Worm (Caenorhabditis elegans) whole organism, young adult: Measurements from ENCODE around the gene T03D8.6.

ENCODE experiments used
- B0035.1 ChIP-seq: sonication (generic microtip); optimal IDR thresholded peaks from 2 replicates; lab custom pipeline; 2016; ENCODE audit warnings: missing genetic modification characterization, mild to moderate bottlenecking, missing compliant biosample characterization, missing genotype, missing genetic modification reagents
- B0336.3 ChIP-seq: fragments of 200-800 bp; sonication (Bioruptor generic); IDR thresholded peaks from 2 replicates; pipeline ENCODE4 v1.3.6; 2022; ENCODE audit warnings: missing genetic modification characterization, missing compliant biosample characterization
- C06A6.2 ChIP-seq: fragments of 200-800 bp; sonication (Bioruptor generic); conservative IDR thresholded peaks from 2 replicates; pipeline ENCODE4 v1.3.6; 2022; ENCODE audit warnings: missing genetic modification characterization, missing compliant biosample characterization
- F10E7.11 ChIP-seq: sonication (generic microtip); optimal IDR thresholded peaks from 2 replicates; lab custom pipeline; 2017; ENCODE audit warnings: mild to moderate bottlenecking, missing genetic modification characterization, moderate library complexity, missing compliant biosample characterization
- F33H1.4 ChIP-seq: fragments of 200-800 bp; sonication (Bioruptor generic); IDR thresholded peaks from 2 replicates; pipeline ENCODE4 v1.3.6; 2022; ENCODE audit warnings: missing genetic modification reagents, missing genetic modification characterization, missing compliant biosample characterization
- F39B2.1 ChIP-seq: fragments of 200-800 bp; sonication (Bioruptor generic); IDR thresholded peaks from 2 replicates; pipeline ENCODE4 v1.3.6; 2022; ENCODE audit warnings: missing genetic modification reagents, missing genetic modification characterization, missing compliant biosample characterization
- F52B5.7 ChIP-seq: sonication (generic microtip); optimal IDR thresholded peaks from 2 replicates; lab custom pipeline; 2016; ENCODE audit warnings: mild to moderate bottlenecking, missing genetic modification characterization, missing compliant biosample characterization
- F55B11.4 ChIP-seq: sonication (generic microtip); optimal IDR thresholded peaks from 2 replicates; lab custom pipeline; 2016; ENCODE audit warnings: missing compliant biosample characterization, missing genetic modification characterization, borderline replicate concordance; ENCODE audit not compliant: insufficient read depth
- K11D2.4 ChIP-seq: fragments of 200-800 bp; sonication (Bioruptor generic); IDR thresholded peaks from 2 replicates; pipeline ENCODE4 v1.3.6; 2022; ENCODE audit warnings: missing genetic modification reagents, missing genetic modification characterization, missing compliant biosample characterization
- K12H6.12 ChIP-seq: fragments of 200-800 bp; sonication (Bioruptor generic); optimal IDR thresholded peaks from 2 replicates; lab custom pipeline; 2018; ENCODE audit warnings: mild to moderate bottlenecking, missing genetic modification characterization, missing compliant biosample characterization
- Y53F4B.3 ChIP-seq: fragments of 200-800 bp; sonication (Bioruptor generic); IDR thresholded peaks from 2 replicates; pipeline ENCODE4 v1.3.6; 2022; ENCODE audit warnings: missing genetic modification reagents, missing genetic modification characterization, missing compliant biosample characterization
- Y56A3A.18 ChIP-seq: fragments of 200-800 bp; sonication (Bioruptor generic); IDR thresholded peaks from 2 replicates; pipeline ENCODE4 v1.3.6; 2022; ENCODE audit warnings: missing genetic modification reagents, missing genetic modification characterization, missing compliant biosample characterization
- Y79H2A.3 ChIP-seq: fragments of 200-800 bp; sonication (Bioruptor generic); conservative IDR thresholded peaks from 2 replicates; pipeline ENCODE4 v1.3.6; 2022; ENCODE audit warnings: missing genetic modification reagents, missing genetic modification characterization, missing compliant biosample characterization
- aptf-2 ChIP-seq: fragments of 200-800 bp; sonication (Bioruptor generic); conservative IDR thresholded peaks from 2 replicates; pipeline ENCODE4 v1.3.6; 2022; ENCODE audit warnings: missing genetic modification reagents, missing genetic modification characterization, missing compliant biosample characterization
- bed-1 ChIP-seq: fragments of 200-800 bp; sonication (Bioruptor generic); IDR thresholded peaks from 2 replicates; pipeline ENCODE4 v1.3.6; 2022; ENCODE audit warnings: missing genetic modification reagents, missing genetic modification characterization, missing compliant biosample characterization
- bed-2 ChIP-seq: fragments of 200-800 bp; sonication (Bioruptor generic); IDR thresholded peaks from 2 replicates; pipeline ENCODE4 v1.3.6; 2022; ENCODE audit warnings: missing genetic modification reagents, missing genetic modification characterization, missing compliant biosample characterization
- cebp-1 ChIP-seq, 2 experiments: fragments of 200-800 bp in 1 of 2; sonication (Bioruptor generic) in 1 of 2; sonication (generic microtip) in 1 of 2; IDR thresholded peaks in 1 of 2; optimal IDR thresholded peaks in 1 of 2; 2 replicates each; pipeline versions ENCODE4 v1.3.6 to Lab custom; 2017 to 2022; ENCODE audit warnings: missing compliant biosample characterization in 2 of 2, missing genetic modification characterization in 2 of 2, mild to moderate bottlenecking in 1 of 2, missing genetic modification reagents in 1 of 2, moderate library complexity in 1 of 2
- ceh-58 ChIP-seq: fragments of 200-800 bp; sonication (Bioruptor generic); IDR thresholded peaks from 2 replicates; pipeline ENCODE4 v1.3.6; 2022; ENCODE audit warnings: missing genetic modification characterization, missing compliant biosample characterization
- die-1 ChIP-seq: sonication (generic microtip); optimal IDR thresholded peaks from 2 replicates; lab custom pipeline; 2016; ENCODE audit warnings: missing genotype, mild to moderate bottlenecking, missing genetic modification characterization, missing compliant biosample characterization
- dox-1 ChIP-seq: fragments of 200-800 bp; sonication (Bioruptor generic); IDR thresholded peaks from 2 replicates; pipeline ENCODE4 v1.3.6; 2022; ENCODE audit warnings: missing genetic modification reagents, missing genetic modification characterization, missing compliant biosample characterization
- dpl-1 ChIP-seq: fragments of 150-350 bp; optimal IDR thresholded peaks from 2 replicates; lab custom pipeline; 2014; ENCODE audit warnings: missing biosample characterization, missing genetic modification reagents, missing genetic modification characterization
- ekl-4 ChIP-seq: fragments of 200-800 bp; sonication (Bioruptor generic); IDR thresholded peaks from 2 replicates; pipeline ENCODE4 v1.3.6; 2022; ENCODE audit warnings: missing genetic modification reagents, missing genetic modification characterization, missing compliant biosample characterization
- gei-17 ChIP-seq: fragments of 200-800 bp; sonication (Bioruptor generic); optimal IDR thresholded peaks from 2 replicates; lab custom pipeline; 2018; ENCODE audit warnings: mild to moderate bottlenecking, missing genetic modification characterization, missing compliant biosample characterization
- hlh-12 ChIP-seq: sonication (generic microtip); optimal IDR thresholded peaks from 2 replicates; lab custom pipeline; 2016; ENCODE audit warnings: missing genetic modification characterization, missing compliant biosample characterization
- hlh-26 ChIP-seq: fragments of 200-800 bp; sonication (Bioruptor generic); conservative IDR thresholded peaks from 2 replicates; pipeline ENCODE4 v1.3.6; 2022; ENCODE audit warnings: missing genetic modification reagents, missing genetic modification characterization, missing compliant biosample characterization
- lin-35 ChIP-seq, 3 experiments: fragments of 150-350 bp in 2 of 3; sonication (generic microtip) in 1 of 3; optimal IDR thresholded peaks; 2 replicates each; lab custom pipeline; 2014 to 2018; ENCODE audit warnings: missing biosample characterization in 3 of 3, missing genetic modification characterization in 3 of 3, missing genetic modification reagents in 3 of 3
- lsl-1 ChIP-seq: fragments of 200-800 bp; sonication (Bioruptor generic); optimal IDR thresholded peaks from 2 replicates; lab custom pipeline; 2018; ENCODE audit warnings: mild to moderate bottlenecking, missing genetic modification characterization, moderate library complexity, missing compliant biosample characterization
- madf-3 ChIP-seq: fragments of 200-800 bp; sonication (Bioruptor generic); IDR thresholded peaks from 2 replicates; pipeline ENCODE4 v1.3.6; 2022; ENCODE audit warnings: missing genetic modification reagents, missing genetic modification characterization, missing compliant biosample characterization
- madf-6 ChIP-seq: fragments of 200-800 bp; sonication (Bioruptor generic); IDR thresholded peaks from 2 replicates; pipeline ENCODE4 v1.3.6; 2022; ENCODE audit warnings: missing genetic modification reagents, missing genetic modification characterization, missing compliant biosample characterization
- madf-8 ChIP-seq: fragments of 200-800 bp; sonication (Bioruptor generic); conservative IDR thresholded peaks from 2 replicates; pipeline ENCODE4 v1.3.6; 2022; ENCODE audit warnings: missing genetic modification reagents, missing genetic modification characterization, missing compliant biosample characterization
- mcd-1 ChIP-seq: fragments of 200-800 bp; sonication (Bioruptor generic); IDR thresholded peaks from 2 replicates; pipeline ENCODE4 v1.3.6; 2022; ENCODE audit warnings: missing genetic modification reagents, missing genetic modification characterization, missing compliant biosample characterization
- mel-28 ChIP-seq: sonication (generic microtip); optimal IDR thresholded peaks from 2 replicates; lab custom pipeline; 2016; ENCODE audit warnings: borderline replicate concordance, mild to moderate bottlenecking, missing genetic modification characterization, missing compliant biosample characterization
- mes-4 ChIP-seq: sonication (generic microtip); optimal IDR thresholded peaks from 2 replicates; lab custom pipeline; 2016; ENCODE audit warnings: missing genotype, missing genetic modification characterization, missing compliant biosample characterization
- mxl-1 ChIP-seq: sonication (generic microtip); optimal IDR thresholded peaks from 2 replicates; lab custom pipeline; 2016; ENCODE audit warnings: missing genetic modification characterization, missing compliant biosample characterization
- nfya-1 ChIP-seq: sonication (generic microtip); optimal IDR thresholded peaks from 2 replicates; lab custom pipeline; 2017; ENCODE audit warnings: antibody characterized with exemption, missing compliant biosample characterization, missing genetic modification characterization, borderline replicate concordance; ENCODE audit not compliant: insufficient read depth
- nhr-179 ChIP-seq: sonication (generic microtip); optimal IDR thresholded peaks from 2 replicates; lab custom pipeline; 2016; ENCODE audit warnings: mild to moderate bottlenecking, missing genetic modification characterization, missing compliant biosample characterization
- nhr-80 ChIP-seq: sonication (generic microtip); optimal IDR thresholded peaks from 2 replicates; lab custom pipeline; 2016; ENCODE audit warnings: missing genetic modification characterization, missing compliant biosample characterization
- nhr-90 ChIP-seq: sonication (generic microtip); optimal IDR thresholded peaks from 2 replicates; lab custom pipeline; 2016; ENCODE audit warnings: missing genotype, mild to moderate bottlenecking, missing genetic modification characterization, missing compliant biosample characterization
- pbrm-1 ChIP-seq: fragments of 200-800 bp; sonication (Bioruptor generic); IDR thresholded peaks from 2 replicates; pipeline ENCODE4 v1.3.6; 2022; ENCODE audit warnings: missing genetic modification reagents, missing genetic modification characterization, missing compliant biosample characterization
- rec-8 ChIP-seq, 2 experiments: sonication (generic microtip); optimal IDR thresholded peaks; 2 replicates each; lab custom pipeline; 2016; ENCODE audit warnings: mild to moderate bottlenecking in 2 of 2, missing genetic modification characterization in 2 of 2, missing genetic modification reagents in 2 of 2, missing genotype in 2 of 2, missing biosample characterization in 1 of 2, missing compliant biosample characterization in 1 of 2, moderate library complexity in 1 of 2
- rpc-1 ChIP-seq, 2 experiments: fragments of 150-350 bp in 1 of 2; sonication (generic microtip) in 1 of 2; optimal IDR thresholded peaks; 2 replicates each; lab custom pipeline; 2014 to 2018; ENCODE audit warnings: missing biosample characterization in 1 of 2, missing genetic modification characterization in 1 of 2, missing genetic modification reagents in 1 of 2, missing genotype in 1 of 2
- sdz-38 ChIP-seq: sonication (generic microtip); optimal IDR thresholded peaks from 2 replicates; lab custom pipeline; 2016; ENCODE audit warnings: missing genotype, missing genetic modification characterization, missing compliant biosample characterization
- tbp1 ChIP-seq: fragments of 200-800 bp; sonication (Bioruptor generic); optimal IDR thresholded peaks from 2 replicates; lab custom pipeline; 2018; ENCODE audit warnings: mild to moderate bottlenecking, missing genetic modification characterization, missing compliant biosample characterization
- ztf-18 ChIP-seq: sonication (generic microtip); optimal IDR thresholded peaks from 2 replicates; lab custom pipeline; 2016; ENCODE audit warnings: missing genotype, mild to moderate bottlenecking, missing genetic modification characterization, missing compliant biosample characterization
- ztf-22 ChIP-seq: fragments of 200-800 bp; sonication (Bioruptor generic); optimal IDR thresholded peaks from 2 replicates; lab custom pipeline; 2018; ENCODE audit warnings: mild to moderate bottlenecking, missing genetic modification characterization, moderate library complexity, missing compliant biosample characterization
- ztf-26 ChIP-seq: sonication (generic microtip); optimal IDR thresholded peaks from 2 replicates; lab custom pipeline; 2017; ENCODE audit warnings: missing genetic modification characterization, missing compliant biosample characterization

The T03D8.6 gene

DNA sequence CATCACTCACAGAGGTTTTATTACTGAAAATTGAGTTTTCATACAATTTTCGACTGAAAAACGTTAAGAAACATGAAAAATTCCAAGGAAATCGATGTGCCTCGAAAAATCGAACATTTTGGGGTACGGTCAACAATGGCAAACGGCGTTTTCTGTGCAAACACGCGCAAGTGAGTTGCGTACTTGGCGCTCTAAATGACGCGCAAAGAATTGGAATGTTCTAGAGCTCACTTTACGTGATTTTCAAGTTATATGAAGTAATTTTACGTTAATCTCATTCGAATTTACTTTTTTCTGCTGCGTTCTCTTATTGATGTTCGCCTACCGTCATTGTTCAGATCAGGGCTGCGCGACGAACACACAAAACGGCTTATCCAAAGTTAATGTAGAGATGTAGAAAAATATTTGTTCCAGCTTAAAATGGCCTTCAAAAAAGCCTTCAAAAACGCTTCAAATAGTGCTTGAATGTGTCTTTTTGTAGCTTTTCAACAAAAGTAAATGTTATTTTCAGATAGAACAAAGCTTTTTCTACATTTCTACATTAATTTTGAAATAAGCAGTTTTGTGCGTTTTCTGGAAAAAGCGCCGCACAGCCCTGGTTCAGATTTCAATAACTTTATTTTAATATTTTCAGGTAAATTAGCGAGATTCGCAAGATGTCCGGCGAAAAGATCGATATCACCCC lies 25.5 kb upstream of the T03D8.6 start, which contains the start of the genes F31D4.2 and fkb-6 (continued):
- TF ChIP-seq mxl-1 (tag; lab: Kevin White, UChicago) = no peak
- TF ChIP-seq pbrm-1 (GFP tag; lab: Robert Waterston, UW) = peak; percentile 66; the same call in 1 of the 2 replicates
- TF ChIP-seq ekl-4 (GFP tag; lab: Robert Waterston, UW) = peak; percentile 53; the same call in 1 of the 2 replicates
- TF ChIP-seq nhr-80 (tag; lab: Kevin White, UChicago) = no peak
- no peak for TF ChIP-seq rec-8 (tag; optimal IDR thresholded peaks at IDR 0.05; lab: Kevin White, UChicago)
- peak; percentile 35 for TF ChIP-seq K12H6.12 (tag; lab: Kevin White, UChicago)
- no peak for TF ChIP-seq bed-2 (GFP tag; lab: Robert Waterston, UW)
- peak; percentile 66 for TF ChIP-seq dox-1 (GFP tag; lab: Robert Waterston, UW)
- TF ChIP-seq hlh-12 = no peak
- TF ChIP-seq mcd-1 (GFP tag; lab: Robert Waterston, UW) = peak; percentile 70
- no peak for TF ChIP-seq Y53F4B.3 (GFP tag; lab: Robert Waterston, UW)
- no peak for TF ChIP-seq nfya-1 (tag; lab: Kevin White, UChicago)
- no peak for TF ChIP-seq Y56A3A.18 (GFP tag; lab: Robert Waterston, UW)
- no peak for TF ChIP-seq ztf-18 (tag; lab: Kevin White, UChicago)
- TF ChIP-seq mel-28 = no peak
- TF ChIP-seq ztf-22 = no peak
- TF ChIP-seq C06A6.2 (GFP tag; lab: Robert Waterston, UW) = no peak
- peak; percentile 58 for TF ChIP-seq tbp1 (GFP tag; lab: Kevin White, UChicago)
- TF ChIP-seq lin-35 (GFP tag; optimal IDR thresholded peaks at IDR 0.05; lab: Kevin White, UChicago) = peak in 1 of 3 experiments; percentile 64
- TF ChIP-seq madf-3 = 0 out of 2 replicates have a peak, but pooled peaks have one; percentile 25
- TF ChIP-seq B0336.3 (GFP tag; lab: Robert Waterston, UW) = 0 out of 2 replicates have a peak, but pooled peaks have one; percentile 23
- no peak for TF ChIP-seq nhr-90 (tag; lab: Kevin White, UChicago)
- TF ChIP-seq aptf-2 (GFP tag; lab: Robert Waterston, UW) = no peak
- no peak for TF ChIP-seq F39B2.1 (GFP tag; lab: Robert Waterston, UW)
- TF ChIP-seq K11D2.4 (GFP tag; lab: Robert Waterston, UW) = peak; percentile 62
- no peak for TF ChIP-seq sdz-38 (tag; lab: Kevin White, UChicago)
- TF ChIP-seq F55B11.4 (tag; lab: Kevin White, UChicago) = no peak
- TF ChIP-seq ceh-58 (GFP tag; lab: Robert Waterston, UW) = no peak
- peak; percentile 14; the same call in 1 of the 2 replicates for TF ChIP-seq madf-8 (GFP tag; lab: Robert Waterston, UW)
- TF ChIP-seq B0035.1 (tag; lab: Kevin White, UChicago) = no peak
- 0 out of 2 replicates have a peak, but pooled peaks have one; percentile 7 for TF ChIP-seq F33H1.4 (GFP tag; lab: Robert Waterston, UW)
- TF ChIP-seq lsl-1 (GFP tag; lab: Kevin White, UChicago) = peak; percentile 88
- no peak for TF ChIP-seq ztf-26 (tag; lab: Kevin White, UChicago)
- peak; percentile 30 for TF ChIP-seq rpc-1 (optimal IDR thresholded peaks at IDR 0.05; lab: Kevin White, UChicago)
- TF ChIP-seq rpc-1 (tag; optimal IDR thresholded peaks at IDR 0.05; lab: Kevin White, UChicago) = no peak
- no peak for TF ChIP-seq bed-1 (GFP tag; lab: Robert Waterston, UW)
- no peak for TF ChIP-seq dpl-1 (GFP tag; lab: Kevin White, UChicago)
- TF ChIP-seq gei-17 (GFP tag; lab: Kevin White, UChicago) = no peak
- TF ChIP-seq mes-4 (tag; lab: Kevin White, UChicago) = no peak
- TF ChIP-seq F10E7.11 (tag; lab: Kevin White, UChicago) = no peak
- TF ChIP-seq hlh-26 = no peak
- TF ChIP-seq F52B5.7 (tag; lab: Kevin White, UChicago) = no peak
- no peak for TF ChIP-seq die-1
- TF ChIP-seq nhr-179 (tag; lab: Kevin White, UChicago) = no peak
- TF ChIP-seq madf-6 (GFP tag; lab: Robert Waterston, UW) = peak; percentile 72
- no peak for TF ChIP-seq cebp-1 (GFP tag; IDR thresholded peaks at IDR 0.05; lab: Robert Waterston, UW)
- TF ChIP-seq cebp-1 (tag; optimal IDR thresholded peaks at IDR 0.05; lab: Kevin White, UChicago) = peak; percentile 59
- no peak for TF ChIP-seq Y79H2A.3 (GFP tag; lab: Robert Waterston, UW)
